Fruit fly (Drosophila melanogaster) whole organism, prepupa: ENCODE results near the gene Mkrn1.

Source experiments
- Blimp-1 ChIP-seq: fragments of 200-800 bp; sonication (Bioruptor generic); optimal IDR thresholded peaks from 3 replicates; lab custom pipeline; 2017; ENCODE audit warnings: missing biosample characterization, missing genetic modification characterization, mild to moderate bottlenecking, moderate library complexity, missing genetic modification reagents
- CG10631 ChIP-seq: fragments of 200-800 bp; sonication (Bioruptor generic); optimal IDR thresholded peaks from 2 replicates; lab custom pipeline; 2016; ENCODE audit warnings: missing biosample characterization, missing genetic modification characterization
- CG10669 ChIP-seq: fragments of 200-800 bp; sonication (Bioruptor generic); optimal IDR thresholded peaks from 3 replicates; lab custom pipeline; 2018; ENCODE audit warnings: missing biosample characterization, mild to moderate bottlenecking, missing genetic modification characterization, moderate library complexity
- CG11294 ChIP-seq: fragments of 200-800 bp; sonication (Bioruptor generic); IDR thresholded peaks from 2 replicates; pipeline ENCODE4 v1.3.6; 2022; ENCODE audit warnings: missing biosample characterization, missing genetic modification characterization
- CG3032 ChIP-seq: fragments of 200-800 bp; optimal IDR thresholded peaks from 2 replicates; lab custom pipeline; 2019; ENCODE audit warnings: missing biosample characterization, mild to moderate bottlenecking, missing genetic modification characterization, moderate library complexity
- CG31627 ChIP-seq: fragments of 200-800 bp; sonication (Bioruptor generic); optimal IDR thresholded peaks from 3 replicates; lab custom pipeline; 2016; ENCODE audit warnings: missing biosample characterization, missing genetic modification characterization
- CG32006 ChIP-seq: fragments of 200-800 bp; sonication (Bioruptor generic); optimal IDR thresholded peaks from 3 replicates; lab custom pipeline; 2017; ENCODE audit warnings: missing biosample characterization, mild to moderate bottlenecking, missing genetic modification characterization
- CG34406 ChIP-seq: fragments of 200-800 bp; sonication (Bioruptor generic); optimal IDR thresholded peaks from 3 replicates; lab custom pipeline; 2016; ENCODE audit warnings: missing biosample characterization, missing genetic modification characterization
- CG3919 ChIP-seq: fragments of 200-800 bp; sonication (Bioruptor generic); optimal IDR thresholded peaks from 3 replicates; lab custom pipeline; 2016; ENCODE audit warnings: missing biosample characterization, missing genetic modification characterization
- CG4318 ChIP-seq: fragments of 200-800 bp; sonication (Bioruptor generic); optimal IDR thresholded peaks from 3 replicates; lab custom pipeline; 2017; ENCODE audit warnings: missing biosample characterization, mild to moderate bottlenecking, missing genetic modification characterization
- CG6163 ChIP-seq: fragments of 200-800 bp; sonication (Bioruptor generic); IDR thresholded peaks from 3 replicates; pipeline ENCODE4 v1.3.6; 2022; ENCODE audit warnings: missing biosample characterization, missing genetic modification characterization
- CG6276 ChIP-seq: fragments of 200-800 bp; sonication (Bioruptor generic); optimal IDR thresholded peaks from 2 replicates; lab custom pipeline; 2017; ENCODE audit warnings: missing biosample characterization, mild to moderate bottlenecking, missing genetic modification characterization
- CG6792 ChIP-seq: fragments of 200-800 bp; sonication (Bioruptor generic); optimal IDR thresholded peaks from 3 replicates; lab custom pipeline; 2016; ENCODE audit warnings: missing biosample characterization, missing genetic modification characterization
- CG6854 ChIP-seq: fragments of 200-800 bp; sonication (Bioruptor generic); optimal IDR thresholded peaks from 2 replicates; lab custom pipeline; 2017; ENCODE audit warnings: missing biosample characterization, mild to moderate bottlenecking, missing genetic modification characterization
- CG7368 ChIP-seq: fragments of 200-800 bp; sonication (Bioruptor generic); optimal IDR thresholded peaks from 3 replicates; lab custom pipeline; 2016; ENCODE audit warnings: missing biosample characterization, missing genetic modification characterization
- CG8319 ChIP-seq: fragments of 200-800 bp; sonication (Bioruptor generic); optimal IDR thresholded peaks from 3 replicates; lab custom pipeline; 2016; ENCODE audit warnings: missing biosample characterization, missing genetic modification characterization
- CG8632 ChIP-seq: fragments of 200-800 bp; sonication (Bioruptor generic); optimal IDR thresholded peaks from 3 replicates; lab custom pipeline; 2016; ENCODE audit warnings: missing biosample characterization, missing genetic modification characterization
- CG9139 ChIP-seq: fragments of 200-800 bp; sonication (Bioruptor generic); optimal IDR thresholded peaks from 3 replicates; lab custom pipeline; 2017; ENCODE audit warnings: missing biosample characterization, mild to moderate bottlenecking, missing genetic modification characterization
- Eip75B ChIP-seq: fragments of 200-800 bp; sonication (Bioruptor generic); optimal IDR thresholded peaks from 3 replicates; lab custom pipeline; 2016; ENCODE audit warnings: missing biosample characterization, missing genetic modification characterization
- Eip78C ChIP-seq: fragments of 200-800 bp; sonication (Bioruptor generic); peaks from one replicate; lab custom pipeline; 2016; ENCODE audit warnings: missing biosample characterization, missing genetic modification characterization
- Eip93F ChIP-seq: fragments of 200-800 bp; sonication (Bioruptor generic); optimal IDR thresholded peaks from 2 replicates; lab custom pipeline; 2016; ENCODE audit warnings: missing biosample characterization, mild to moderate bottlenecking, missing genetic modification characterization
- Ets96B ChIP-seq: fragments of 200-800 bp; optimal IDR thresholded peaks from 2 replicates; lab custom pipeline; 2019; ENCODE audit warnings: missing biosample characterization, mild to moderate bottlenecking, missing genetic modification characterization, moderate library complexity
- Gug ChIP-seq: fragments of 200-800 bp; sonication (Bioruptor generic); IDR thresholded peaks from 2 replicates; pipeline ENCODE4 v1.3.6; 2022; ENCODE audit warnings: missing biosample characterization, missing genetic modification characterization
- Hr38 ChIP-seq: sonication (Bioruptor generic); optimal IDR thresholded peaks from 2 replicates; lab custom pipeline; 2016; ENCODE audit warnings: missing biosample characterization, missing genetic modification characterization
- Hr4 ChIP-seq: fragments of 200-800 bp; sonication (Bioruptor generic); optimal IDR thresholded peaks from 3 replicates; lab custom pipeline; 2016; ENCODE audit warnings: missing biosample characterization, missing genetic modification characterization
- Lpt ChIP-seq: fragments of 200-800 bp; sonication (Bioruptor generic); optimal IDR thresholded peaks from 3 replicates; lab custom pipeline; 2016; ENCODE audit warnings: missing biosample characterization, missing genetic modification characterization
- Met ChIP-seq: fragments of 200-800 bp; sonication (Bioruptor generic); optimal IDR thresholded peaks from 3 replicates; lab custom pipeline; 2016; ENCODE audit warnings: missing biosample characterization, missing genetic modification characterization
- OdsH ChIP-seq: fragments of 200-800 bp; sonication (Bioruptor generic); optimal IDR thresholded peaks from 3 replicates; lab custom pipeline; 2016; ENCODE audit warnings: missing biosample characterization, missing genetic modification characterization
- Smox ChIP-seq: fragments of 200-800 bp; sonication (Bioruptor generic); optimal IDR thresholded peaks from 3 replicates; lab custom pipeline; 2016; ENCODE audit warnings: missing biosample characterization, missing genetic modification characterization
- Sox102F ChIP-seq: fragments of 200-800 bp; sonication (Bioruptor generic); optimal IDR thresholded peaks from 2 replicates; lab custom pipeline; 2016; ENCODE audit warnings: missing biosample characterization, mild to moderate bottlenecking, missing genetic modification characterization
- achi ChIP-seq: fragments of 200-800 bp; sonication (Bioruptor generic); optimal IDR thresholded peaks from 3 replicates; lab custom pipeline; 2016; ENCODE audit warnings: missing biosample characterization, missing genetic modification characterization
- acj6 ChIP-seq: fragments of 200-800 bp; sonication (Bioruptor generic); optimal IDR thresholded peaks from 3 replicates; lab custom pipeline; 2016; ENCODE audit warnings: missing biosample characterization, missing genetic modification characterization
- cyc ChIP-seq: fragments of 200-800 bp; sonication (Bioruptor generic); optimal IDR thresholded peaks from 3 replicates; lab custom pipeline; 2016; ENCODE audit warnings: missing biosample characterization, missing genetic modification characterization
- dac ChIP-seq: fragments of 200-800 bp; sonication (Bioruptor generic); optimal IDR thresholded peaks from 2 replicates; lab custom pipeline; 2017; ENCODE audit warnings: missing biosample characterization, mild to moderate bottlenecking, missing genetic modification characterization
- dsx ChIP-seq: fragments of 200-800 bp; optimal IDR thresholded peaks from 3 replicates; lab custom pipeline; 2019; ENCODE audit warnings: missing biosample characterization, mild to moderate bottlenecking, missing genetic modification characterization, moderate library complexity; ENCODE audit not compliant: poor library complexity, severe bottlenecking
- esn ChIP-seq: fragments of 200-800 bp; sonication (Bioruptor generic); optimal IDR thresholded peaks from 2 replicates; lab custom pipeline; 2016; ENCODE audit warnings: missing biosample characterization, mild to moderate bottlenecking, missing genetic modification characterization, moderate library complexity
- fd85E ChIP-seq: fragments of 200-800 bp; sonication (Bioruptor generic); optimal IDR thresholded peaks from 3 replicates; lab custom pipeline; 2016; ENCODE audit warnings: missing biosample characterization, missing genetic modification characterization
- fkh ChIP-seq: fragments of 200-800 bp; sonication (Bioruptor generic); optimal IDR thresholded peaks from 3 replicates; lab custom pipeline; 2017; ENCODE audit warnings: missing biosample characterization, mild to moderate bottlenecking, missing genetic modification characterization, moderate library complexity
- net ChIP-seq: fragments of 200-800 bp; sonication (Bioruptor generic); optimal IDR thresholded peaks from 3 replicates; lab custom pipeline; 2016; ENCODE audit warnings: missing biosample characterization, missing genetic modification characterization
- pdm3 ChIP-seq: fragments of 200-800 bp; sonication (Bioruptor generic); optimal IDR thresholded peaks from 3 replicates; lab custom pipeline; 2016; ENCODE audit warnings: missing biosample characterization, missing genetic modification characterization
- salr ChIP-seq, 2 experiments: fragments of 200-800 bp; sonication (Bioruptor generic); optimal IDR thresholded peaks; 3 replicates each; lab custom pipeline; 2016 to 2018; ENCODE audit warnings: missing biosample characterization in 2 of 2, missing genetic modification characterization in 2 of 2, mild to moderate bottlenecking in 1 of 2
- spab ChIP-seq: fragments of 200-800 bp; sonication (Bioruptor generic); optimal IDR thresholded peaks from 2 replicates; lab custom pipeline; 2017; ENCODE audit warnings: missing biosample characterization, mild to moderate bottlenecking, missing genetic modification characterization, missing genetic modification reagents
- ss ChIP-seq, 2 experiments: fragments of 200-800 bp; sonication (Bioruptor generic); optimal IDR thresholded peaks; 2 replicates in 1 of 2; 3 replicates in 1 of 2; lab custom pipeline; 2017 to 2018; ENCODE audit warnings: mild to moderate bottlenecking in 2 of 2, missing biosample characterization in 2 of 2, missing genetic modification characterization in 2 of 2, moderate library complexity in 1 of 2
- svp ChIP-seq: fragments of 200-800 bp; sonication (Bioruptor generic); peaks from one replicate; lab custom pipeline; 2016; ENCODE audit warnings: missing biosample characterization, missing genetic modification characterization
- topi ChIP-seq: fragments of 200-800 bp; sonication (Bioruptor generic); optimal IDR thresholded peaks from 3 replicates; lab custom pipeline; 2016; ENCODE audit warnings: missing biosample characterization, missing genetic modification characterization

Mkrn1 gene

DNA sequence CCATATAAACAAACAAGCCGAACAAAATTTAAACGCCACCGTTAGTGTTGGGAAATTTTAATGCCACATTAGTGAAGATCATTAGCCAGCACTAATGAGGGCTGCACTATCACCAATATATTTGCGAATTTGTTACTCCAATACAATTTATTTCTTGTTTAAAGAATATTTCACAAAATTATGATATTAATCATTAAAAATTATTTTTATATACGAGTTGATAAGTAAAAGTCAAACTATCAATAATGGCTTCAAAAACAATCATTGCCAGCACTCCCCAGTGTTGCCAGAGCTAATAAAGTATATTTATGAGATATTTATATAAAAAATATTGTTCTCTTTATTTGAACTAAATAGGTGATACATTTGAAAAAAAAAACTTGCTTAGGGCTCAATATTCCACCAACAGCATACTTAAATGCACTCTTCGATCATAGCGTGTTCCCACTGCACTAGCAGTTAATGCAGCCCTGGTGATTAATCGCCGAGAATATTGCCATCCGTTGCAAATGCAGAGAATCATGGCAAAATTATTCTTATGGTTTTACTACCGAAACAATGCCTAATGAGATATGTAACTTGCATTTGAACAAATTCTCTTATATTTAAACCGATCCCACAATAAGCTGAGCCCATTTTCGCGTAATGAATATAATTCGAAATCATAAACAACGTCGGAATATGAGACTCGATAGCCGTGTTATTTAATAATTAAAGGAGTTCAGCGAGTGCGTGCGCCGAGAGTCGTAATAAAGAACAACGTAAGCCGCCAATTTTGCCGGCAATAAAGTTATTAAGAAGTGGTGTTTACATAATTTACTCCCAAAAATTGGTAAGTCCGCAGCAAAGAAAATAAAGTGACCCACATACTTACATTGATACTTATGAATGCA lies 17.4 kb downstream of the Mkrn1 start, which contains the start of the genes SAK and Cdk12 (continued):
- no peak for TF ChIP-seq CG6276
- TF ChIP-seq CG6792: peak; percentile 71
- peak; percentile 78 for TF ChIP-seq CG4318 (GFP tag; lab: Kevin White, UChicago)
- peak; percentile 71 for TF ChIP-seq Eip93F
- TF ChIP-seq svp (GFP tag; lab: Kevin White, UChicago): no peak
- TF ChIP-seq CG10631 (GFP tag; lab: Kevin White, UChicago): peak; percentile 90
- peak; percentile 86 for TF ChIP-seq acj6 (GFP tag; lab: Kevin White, UChicago)
- TF ChIP-seq Ets96B (tag; lab: Kevin White, UChicago): peak; percentile 72
- peak; percentile 60 for TF ChIP-seq fkh (GFP tag; lab: Kevin White, UChicago)
- peak; percentile 69 for TF ChIP-seq Blimp-1 (GFP tag; lab: Kevin White, UChicago)
- TF ChIP-seq esn (GFP tag; lab: Kevin White, UChicago): peak; percentile 82
- peak; percentile 78 for TF ChIP-seq cyc (GFP tag; lab: Kevin White, UChicago)
- peak; percentile 26 to 84 for TF ChIP-seq salr (GFP tag; optimal IDR thresholded peaks at IDR 0.05; lab: Kevin White, UChicago)
- peak; percentile 77 for TF ChIP-seq Met (GFP tag; lab: Kevin White, UChicago)
- TF ChIP-seq CG32006: peak; percentile 89
- TF ChIP-seq net: peak; percentile 80
- TF ChIP-seq CG6854 (GFP tag; lab: Kevin White, UChicago): peak; percentile 59
- peak; percentile 81 for TF ChIP-seq CG8632 (GFP tag; lab: Kevin White, UChicago)
- peak; percentile 75 for TF ChIP-seq CG7368 (GFP tag; lab: Kevin White, UChicago)
- TF ChIP-seq CG9139 (GFP tag; lab: Kevin White, UChicago): peak; percentile 49
- TF ChIP-seq dsx (GFP tag; lab: Kevin White, UChicago): peak; percentile 77
- TF ChIP-seq CG11294 (GFP tag; lab: Robert Waterston, UW): peak; percentile 76
- TF ChIP-seq Smox: peak; percentile 77
- TF ChIP-seq Hr4 (GFP tag; lab: Kevin White, UChicago): peak; percentile 77
- TF ChIP-seq fd85E (GFP tag; lab: Kevin White, UChicago): peak; percentile 9
- TF ChIP-seq Hr38 (GFP tag; lab: Kevin White, UChicago): no peak
- TF ChIP-seq Eip78C (GFP tag; lab: Kevin White, UChicago): peak; percentile 92
- peak; percentile 66 for TF ChIP-seq Eip75B (GFP tag; lab: Kevin White, UChicago)
- peak; percentile 86 for TF ChIP-seq CG34406
- peak; percentile 59 to 75 for TF ChIP-seq ss (GFP tag; optimal IDR thresholded peaks at IDR 0.05; lab: Kevin White, UChicago)
- TF ChIP-seq spab (GFP tag; lab: Kevin White, UChicago): peak; percentile 67
- TF ChIP-seq Lpt (GFP tag; lab: Kevin White, UChicago): peak; percentile 77
- peak; percentile 84 for TF ChIP-seq CG3032 (tag; lab: Kevin White, UChicago)
- peak; percentile 79 for TF ChIP-seq pdm3 (GFP tag; lab: Kevin White, UChicago)

DNA sequence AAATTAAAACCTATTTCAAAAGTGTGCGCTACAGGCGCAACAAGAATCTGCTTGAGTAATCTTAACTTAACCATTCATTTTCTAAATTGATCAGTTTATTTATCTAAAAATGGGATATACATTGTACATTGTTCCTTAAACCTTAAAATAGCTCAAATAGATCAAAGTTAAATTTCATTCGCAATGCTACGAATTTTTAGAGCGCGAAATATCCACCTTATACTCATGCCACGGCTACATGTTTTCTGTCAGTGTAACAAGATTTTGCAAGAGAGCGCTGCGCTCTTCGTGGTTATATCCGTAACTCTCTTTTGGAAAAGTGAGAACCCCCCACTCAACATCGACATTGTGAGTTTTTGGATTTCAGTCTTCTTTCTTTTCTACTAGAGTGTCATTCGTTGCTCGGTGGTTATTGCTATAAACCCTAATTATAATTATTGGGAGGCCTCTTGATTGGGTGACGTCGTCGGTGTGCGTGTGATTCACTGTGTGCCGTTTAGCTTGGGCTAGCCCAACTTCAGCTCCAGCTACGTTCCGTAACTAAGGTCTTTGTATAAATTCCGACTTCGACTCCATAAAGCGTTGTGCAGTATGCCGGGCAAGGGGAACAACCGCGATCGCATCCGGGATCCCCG lies 23.9 kb downstream of the Mkrn1 start:
- TF ChIP-seq CG7368 (GFP tag; lab: Kevin White, UChicago): peak; percentile 54
- peak; percentile 77 for TF ChIP-seq CG3919 (GFP tag; lab: Kevin White, UChicago)
- TF ChIP-seq CG6163 (GFP tag; lab: Robert Waterston, UW): peak; percentile 67
- no peak for TF ChIP-seq fkh (GFP tag; lab: Kevin White, UChicago)
- peak; percentile 88 for TF ChIP-seq Eip78C (GFP tag; lab: Kevin White, UChicago)
- peak; percentile 36 for TF ChIP-seq CG8319 (GFP tag; lab: Kevin White, UChicago)
- TF ChIP-seq CG9139 (GFP tag; lab: Kevin White, UChicago): no peak
- peak; percentile 68 for TF ChIP-seq net
- peak; percentile 40 for TF ChIP-seq dac
- TF ChIP-seq CG11294 (GFP tag; lab: Robert Waterston, UW): no peak
- TF ChIP-seq cyc (GFP tag; lab: Kevin White, UChicago): peak; percentile 45
- peak; percentile 57 for TF ChIP-seq CG10669 (GFP tag; lab: Kevin White, UChicago)
- TF ChIP-seq achi (GFP tag; lab: Kevin White, UChicago): peak; percentile 67
- peak; percentile 70 for TF ChIP-seq pdm3 (GFP tag; lab: Kevin White, UChicago)
- TF ChIP-seq acj6 (GFP tag; lab: Kevin White, UChicago): peak; percentile 73
- TF ChIP-seq svp (GFP tag; lab: Kevin White, UChicago): no peak
- no peak for TF ChIP-seq CG6854 (GFP tag; lab: Kevin White, UChicago)
- peak; percentile 52 for TF ChIP-seq topi
- peak; percentile 61 for TF ChIP-seq Sox102F (GFP tag; lab: Kevin White, UChicago)
- TF ChIP-seq Lpt (GFP tag; lab: Kevin White, UChicago): peak; percentile 53
- peak; percentile 13 for TF ChIP-seq spab (GFP tag; lab: Kevin White, UChicago)
- TF ChIP-seq Gug (GFP tag; lab: Robert Waterston, UW): no peak
- no peak for TF ChIP-seq fd85E (GFP tag; lab: Kevin White, UChicago)
- peak; percentile 58 for TF ChIP-seq CG31627 (GFP tag; lab: Kevin White, UChicago)
- TF ChIP-seq dsx (GFP tag; lab: Kevin White, UChicago): no peak
- TF ChIP-seq Hr4 (GFP tag; lab: Kevin White, UChicago): peak; percentile 78
- peak; percentile 68 for TF ChIP-seq OdsH (GFP tag; lab: Kevin White, UChicago)
